Worm (Caenorhabditis elegans) whole organism, early embryonic: ENCODE results near the gene spcs-2.

Source experiments
- B0310.2 ChIP-seq: sonication (generic microtip); optimal IDR thresholded peaks from 2 replicates; lab custom pipeline; 2016; ENCODE audit warnings: mild to moderate bottlenecking, missing genetic modification characterization, missing compliant biosample characterization
- F13C5.2 ChIP-seq: sonication (generic microtip); optimal IDR thresholded peaks from 2 replicates; lab custom pipeline; 2017; ENCODE audit warnings: mild to moderate bottlenecking, missing genetic modification characterization, inconsistent platforms, missing compliant biosample characterization
- aly-1 ChIP-seq: sonication (generic microtip); optimal IDR thresholded peaks from 2 replicates; lab custom pipeline; 2016; ENCODE audit warnings: missing genetic modification characterization, missing compliant biosample characterization
- ama-1 ChIP-seq: fragments of 150-350 bp; optimal IDR thresholded peaks from 2 replicates; lab custom pipeline; 2014
- ceh-13 ChIP-seq: fragments of 200-800 bp; sonication (Bioruptor generic); optimal IDR thresholded peaks from 2 replicates; lab custom pipeline; 2018; ENCODE audit warnings: mild to moderate bottlenecking, missing genetic modification characterization, missing compliant biosample characterization
- ceh-36 ChIP-seq: sonication (generic microtip); optimal IDR thresholded peaks from 2 replicates; lab custom pipeline; 2016; ENCODE audit warnings: missing genetic modification characterization, inconsistent platforms, missing compliant biosample characterization
- ets-7 ChIP-seq: sonication (generic microtip); optimal IDR thresholded peaks from 2 replicates; lab custom pipeline; 2016; ENCODE audit warnings: missing genotype, missing genetic modification characterization, missing compliant biosample characterization
- flt-1 ChIP-seq: fragments of 200-800 bp; sonication (Bioruptor generic); IDR thresholded peaks from 2 replicates; pipeline ENCODE4 v1.3.6; 2022; ENCODE audit warnings: missing genetic modification characterization, missing compliant biosample characterization
- hmbx-1 ChIP-seq: sonication (generic microtip); optimal IDR thresholded peaks from 2 replicates; lab custom pipeline; 2016; ENCODE audit warnings: mild to moderate bottlenecking, missing genetic modification characterization, missing compliant biosample characterization
- hmg-4 ChIP-seq: fragments of 200-800 bp; sonication (Bioruptor generic); optimal IDR thresholded peaks from 2 replicates; lab custom pipeline; 2018; ENCODE audit warnings: mild to moderate bottlenecking, missing genetic modification characterization, missing compliant biosample characterization
- hnd-1 ChIP-seq: sonication (generic microtip); optimal IDR thresholded peaks from 2 replicates; lab custom pipeline; 2016; ENCODE audit warnings: missing genetic modification characterization, missing compliant biosample characterization
- pes-1 ChIP-seq: fragments of 200-800 bp; sonication (Bioruptor generic); IDR thresholded peaks from 2 replicates; pipeline ENCODE4 v1.3.6; 2022; ENCODE audit warnings: missing genetic modification reagents, missing genetic modification characterization, missing compliant biosample characterization
- scrt-1 ChIP-seq: fragments of 200-800 bp; sonication (Bioruptor generic); IDR thresholded peaks from 2 replicates; pipeline ENCODE4 v1.3.6; 2022; ENCODE audit warnings: missing genetic modification characterization, missing compliant biosample characterization
- sea-1 ChIP-seq: fragments of 200-800 bp; sonication (Bioruptor generic); conservative IDR thresholded peaks from 2 replicates; pipeline ENCODE4 v1.3.6; 2022; ENCODE audit warnings: missing genetic modification characterization, missing compliant biosample characterization
- tbx-11 ChIP-seq: fragments of 200-800 bp; sonication (Bioruptor generic); IDR thresholded peaks from 2 replicates; pipeline ENCODE4 v1.3.6; 2022; ENCODE audit warnings: missing genetic modification characterization, missing compliant biosample characterization
- tbx-37 ChIP-seq: fragments of 200-800 bp; sonication (Bioruptor generic); conservative IDR thresholded peaks from 2 replicates; pipeline ENCODE4 v1.3.6; 2022; ENCODE audit warnings: missing genetic modification reagents, missing genetic modification characterization, missing compliant biosample characterization
- tra-4 ChIP-seq: sonication (generic microtip); optimal IDR thresholded peaks from 2 replicates; lab custom pipeline; 2017; ENCODE audit warnings: missing genetic modification characterization, missing compliant biosample characterization

Gene spcs-2

DNA sequence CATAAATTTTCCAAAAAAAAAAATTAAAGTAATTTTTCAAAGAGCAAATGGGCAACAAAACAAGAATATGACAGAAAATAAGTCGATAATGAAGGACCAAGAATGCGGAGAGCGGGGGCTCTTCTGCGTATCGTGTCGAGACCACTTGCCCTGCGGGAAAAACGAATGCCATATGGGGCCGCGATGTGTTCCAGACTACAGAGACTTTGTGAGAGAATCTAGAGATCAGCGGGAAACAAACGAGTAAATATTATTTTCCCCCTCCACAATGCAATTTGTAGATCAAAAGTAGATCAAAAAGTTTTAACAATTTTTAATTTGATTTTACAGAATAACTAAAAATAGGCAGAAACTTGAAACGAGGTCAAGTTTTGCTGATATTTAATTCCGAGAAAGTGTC, 34.6 kb upstream of the spcs-2 start:
- TF ChIP-seq tbx-11, result no peak

DNA sequence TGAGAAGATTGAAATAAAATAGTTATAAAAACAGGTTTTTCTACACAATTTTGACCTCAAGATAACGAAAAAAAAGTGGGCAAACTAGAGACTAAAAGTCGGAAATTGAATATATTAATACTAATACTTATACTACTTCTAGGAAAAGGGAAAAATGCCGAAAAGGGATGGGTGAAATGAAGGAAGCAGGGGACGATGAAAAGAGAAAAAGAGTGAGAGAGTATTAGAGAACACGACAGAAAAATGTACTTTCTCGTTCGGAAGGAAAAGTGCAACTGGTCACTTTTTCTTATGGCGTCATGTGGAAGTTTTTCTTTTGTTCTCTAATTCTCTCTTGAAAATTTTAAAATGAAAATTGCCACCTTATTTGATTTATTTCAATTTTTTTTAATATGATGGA, 33.5 kb upstream of the spcs-2 start:
- TF ChIP-seq tbx-11 (no peak), F13C5.2 (tag; lab: Kevin White, UChicago) (no peak), hnd-1 (no peak), aly-1 (tag; lab: Kevin White, UChicago) (no peak), ceh-13 (GFP tag; lab: Kevin White, UChicago) (no peak), pes-1 (GFP tag; lab: Robert Waterston, UW) (no peak), tra-4 (tag; lab: Kevin White, UChicago) (no peak), hmg-4 (GFP tag; lab: Kevin White, UChicago) (no peak), sea-1 (no peak), B0310.2 (tag; lab: Kevin White, UChicago) (no peak), ceh-36 (tag; lab: Kevin White, UChicago) (no peak), scrt-1 (no peak)

DNA sequence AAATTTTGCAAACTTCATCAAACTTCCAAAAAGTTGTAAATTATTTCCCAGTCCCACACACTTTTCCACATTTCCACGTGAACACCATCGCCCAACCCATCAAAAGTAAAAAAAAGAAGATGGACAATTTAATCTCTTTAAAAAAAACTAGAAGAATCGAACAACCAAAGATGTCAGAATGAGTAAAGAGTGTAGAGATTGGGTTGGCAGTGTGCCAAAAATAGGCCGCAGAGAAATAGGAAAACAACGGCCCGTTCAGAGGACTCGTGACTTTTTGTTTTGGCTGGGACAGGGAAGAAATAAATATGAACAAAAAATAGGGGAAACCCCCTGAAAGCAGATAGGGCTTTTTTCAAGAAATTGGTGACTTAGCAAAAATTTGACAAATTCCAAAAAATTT, 32.0 kb upstream of the spcs-2 start:
- TF ChIP-seq ets-7 (no peak), B0310.2 (tag; lab: Kevin White, UChicago) (no peak), F13C5.2 (tag; lab: Kevin White, UChicago) (no peak), hmg-4 (GFP tag; lab: Kevin White, UChicago) (no peak), sea-1 (no peak), scrt-1 (no peak), pes-1 (GFP tag; lab: Robert Waterston, UW) (no peak), tbx-11 (no peak), tra-4 (tag; lab: Kevin White, UChicago) (no peak), ama-1 (lab: Kevin White, UChicago) (no peak), ceh-36 (tag; lab: Kevin White, UChicago) (no peak), ceh-13 (GFP tag; lab: Kevin White, UChicago) (no peak), flt-1 (GFP tag; lab: Robert Waterston, UW) (no peak), hnd-1 (no peak), hmbx-1 (tag; lab: Kevin White, UChicago) (no peak)

DNA sequence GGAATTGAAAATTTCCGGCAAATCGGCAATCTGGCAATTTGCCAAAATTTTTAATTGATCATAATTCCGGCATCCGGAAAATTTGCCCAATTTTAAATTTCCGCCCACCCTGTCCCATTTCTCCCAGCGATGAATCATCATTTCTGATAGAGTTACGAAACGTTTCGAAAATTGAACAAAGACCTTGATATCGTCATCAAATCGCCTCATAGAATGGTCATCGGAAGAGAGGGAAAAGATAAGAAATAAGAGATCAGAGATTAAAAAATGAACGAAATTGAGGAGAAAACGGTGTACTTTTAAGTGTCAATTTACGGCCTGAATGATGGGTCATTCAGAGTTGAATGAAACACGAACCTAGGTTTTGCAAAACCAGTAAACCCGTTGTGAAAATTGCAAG, 27.2 kb upstream of the spcs-2 start:
- TF ChIP-seq flt-1 (GFP tag; lab: Robert Waterston, UW) (no peak), hmbx-1 (tag; lab: Kevin White, UChicago) (no peak), hmg-4 (GFP tag; lab: Kevin White, UChicago) (no peak), scrt-1 (no peak), ama-1 (lab: Kevin White, UChicago) (no peak), tbx-11 (no peak), sea-1 (no peak), aly-1 (tag; lab: Kevin White, UChicago) (no peak), pes-1 (GFP tag; lab: Robert Waterston, UW) (no peak), tbx-37 (GFP tag; lab: Robert Waterston, UW) (no peak), ceh-13 (GFP tag; lab: Kevin White, UChicago) (no peak), B0310.2 (tag; lab: Kevin White, UChicago) (no peak), ceh-36 (tag; lab: Kevin White, UChicago) (no peak), hnd-1 (no peak), tra-4 (tag; lab: Kevin White, UChicago) (no peak), ets-7 (no peak), F13C5.2 (tag; lab: Kevin White, UChicago) (no peak)

DNA sequence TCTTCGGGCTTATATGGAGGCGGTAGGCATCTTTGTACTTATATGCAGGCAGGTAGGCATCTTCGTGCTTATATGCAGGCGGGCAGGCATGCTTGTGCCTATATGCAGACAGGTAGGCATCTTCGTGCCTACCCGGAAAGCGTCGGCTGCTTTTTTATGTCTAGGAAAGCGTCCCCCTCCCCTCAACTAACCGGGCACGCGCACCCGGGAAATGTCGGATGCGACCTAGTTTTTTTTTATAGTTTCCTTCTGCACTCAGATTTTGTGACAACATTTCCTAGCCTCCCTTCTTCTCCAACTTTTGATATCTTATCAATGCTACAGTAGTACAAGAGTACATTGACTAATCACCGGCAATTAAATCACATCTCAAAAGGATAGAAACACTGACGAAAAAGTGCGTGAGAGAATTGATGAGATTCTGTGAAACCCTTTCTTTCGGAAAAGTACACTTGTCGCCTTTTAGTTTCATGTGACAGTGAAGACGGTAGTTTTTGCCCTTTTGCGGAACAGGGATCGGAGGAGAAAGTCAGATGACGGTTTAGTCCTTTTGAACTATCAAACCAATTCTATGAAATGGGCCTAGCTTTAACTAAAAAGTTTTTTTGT, 25.7 kb upstream of the spcs-2 start:
- TF ChIP-seq tbx-11, result no peak
- TF ChIP-seq hmg-4 (GFP tag; lab: Kevin White, UChicago), result no peak
- no peak for TF ChIP-seq ceh-13 (GFP tag; lab: Kevin White, UChicago)
- no peak for TF ChIP-seq B0310.2 (tag; lab: Kevin White, UChicago)
- TF ChIP-seq hmbx-1 (tag; lab: Kevin White, UChicago), result no peak
- TF ChIP-seq flt-1 (GFP tag; lab: Robert Waterston, UW), result no peak
- no peak for TF ChIP-seq hnd-1
- no peak for TF ChIP-seq pes-1 (GFP tag; lab: Robert Waterston, UW)
- no peak for TF ChIP-seq ets-7
- TF ChIP-seq sea-1, result no peak
- TF ChIP-seq tra-4 (tag; lab: Kevin White, UChicago), result no peak
- TF ChIP-seq ceh-36 (tag; lab: Kevin White, UChicago), result no peak
- TF ChIP-seq ama-1 (lab: Kevin White, UChicago), result no peak
- no peak for TF ChIP-seq F13C5.2 (tag; lab: Kevin White, UChicago)
- no peak for TF ChIP-seq scrt-1
- no peak for TF ChIP-seq tbx-37 (GFP tag; lab: Robert Waterston, UW)
- TF ChIP-seq aly-1 (tag; lab: Kevin White, UChicago), result no peak

DNA sequence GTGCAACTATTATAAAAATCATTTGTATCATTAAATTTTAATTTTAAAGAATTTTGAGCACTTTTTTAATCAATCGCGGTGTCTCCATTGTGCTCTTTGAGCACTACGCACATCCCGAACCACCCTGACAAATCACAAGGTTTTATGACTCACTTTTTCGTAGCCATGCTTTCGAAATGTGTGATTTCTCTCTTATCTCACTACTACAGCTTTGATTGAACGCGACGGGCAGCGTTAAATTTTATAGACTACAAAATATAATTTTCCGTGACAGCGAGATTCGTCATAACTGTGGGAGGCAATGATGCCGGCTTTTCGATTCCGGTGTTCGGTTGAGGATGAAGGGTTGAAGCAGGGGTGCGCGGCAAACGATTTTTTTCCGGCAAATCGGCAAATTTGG, 25.1 kb upstream of the spcs-2 start:
- no peak for TF ChIP-seq B0310.2 (tag; lab: Kevin White, UChicago)

DNA sequence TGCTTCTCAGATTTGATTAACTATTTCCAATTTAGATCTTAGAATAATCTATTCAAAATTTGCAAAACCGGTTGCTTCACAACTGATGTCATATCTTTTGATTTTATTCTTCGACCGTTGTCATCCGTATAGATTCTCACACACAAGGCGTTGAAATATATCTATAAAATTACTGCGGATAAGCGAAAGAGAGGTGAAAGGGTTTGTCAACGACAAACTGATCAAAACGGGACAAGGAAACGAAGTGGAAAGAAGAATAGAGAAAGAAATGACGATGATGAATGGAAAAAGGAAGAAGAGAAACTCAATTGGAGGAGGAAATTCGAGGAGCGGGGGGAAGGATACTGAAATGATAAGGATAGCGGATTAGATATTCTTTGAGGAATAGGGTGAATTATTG, 23.8 kb upstream of the spcs-2 start:
- TF ChIP-seq tbx-37 (GFP tag; lab: Robert Waterston, UW) (no peak), ama-1 (lab: Kevin White, UChicago) (no peak), F13C5.2 (tag; lab: Kevin White, UChicago) (no peak), flt-1 (GFP tag; lab: Robert Waterston, UW) (no peak), hmbx-1 (tag; lab: Kevin White, UChicago) (no peak), ets-7 (no peak), tra-4 (tag; lab: Kevin White, UChicago) (no peak), hnd-1 (no peak), hmg-4 (GFP tag; lab: Kevin White, UChicago) (no peak)

DNA sequence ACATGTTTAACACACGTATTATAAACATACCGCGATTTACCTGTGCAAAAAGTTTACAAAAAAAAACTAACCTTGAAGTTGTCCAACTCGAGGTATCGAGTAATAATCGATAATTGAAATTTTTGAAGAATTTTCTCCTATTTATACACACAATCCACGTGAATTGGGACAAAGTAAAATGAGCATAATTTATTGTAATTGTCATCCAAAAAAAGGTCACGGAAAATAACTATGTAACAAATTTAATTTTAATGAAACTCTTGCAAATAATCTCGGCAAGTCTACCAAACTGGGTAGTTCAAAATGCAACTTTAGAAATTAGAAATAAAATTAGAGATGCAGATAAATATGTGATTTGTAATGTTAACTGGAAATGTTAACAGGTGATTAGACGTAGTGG, 19.4 kb upstream of the spcs-2 start, which contains the start of gene Y37D8A.5:
TSS of gene Y37D8A.5 (minus strand) at position 101 of the 400 bp plus-strand sequence.
- no peak for TF ChIP-seq ceh-13 (GFP tag; lab: Kevin White, UChicago)
- no peak for TF ChIP-seq hnd-1
- no peak for TF ChIP-seq ceh-36 (tag; lab: Kevin White, UChicago)
- TF ChIP-seq tbx-37 (GFP tag; lab: Robert Waterston, UW), result no peak
- TF ChIP-seq tbx-11, result no peak
- TF ChIP-seq aly-1 (tag; lab: Kevin White, UChicago), result no peak
- no peak for TF ChIP-seq flt-1 (GFP tag; lab: Robert Waterston, UW)
- TF ChIP-seq F13C5.2 (tag; lab: Kevin White, UChicago), result no peak
- no peak for TF ChIP-seq ets-7
- TF ChIP-seq sea-1, result no peak
- TF ChIP-seq scrt-1, result no peak
- TF ChIP-seq hmbx-1 (tag; lab: Kevin White, UChicago), result no peak
- no peak for TF ChIP-seq ama-1 (lab: Kevin White, UChicago)
- no peak for TF ChIP-seq hmg-4 (GFP tag; lab: Kevin White, UChicago)
- TF ChIP-seq B0310.2 (tag; lab: Kevin White, UChicago), result no peak
- TF ChIP-seq pes-1 (GFP tag; lab: Robert Waterston, UW), result no peak
- no peak for TF ChIP-seq tra-4 (tag; lab: Kevin White, UChicago)
